Worm (Caenorhabditis elegans) whole organism, young adult: Measurements from ENCODE around the gene mars-1.

Experiments used
- ZK185.1 ChIP-seq: sonication (generic microtip); optimal IDR thresholded peaks from 2 replicates; lab custom pipeline; 2016; ENCODE audit warnings: mild to moderate bottlenecking, missing genetic modification characterization, missing compliant biosample characterization; ENCODE audit not compliant: poor library complexity, severe bottlenecking
- nhr-90 ChIP-seq: sonication (generic microtip); optimal IDR thresholded peaks from 2 replicates; lab custom pipeline; 2016; ENCODE audit warnings: missing genotype, mild to moderate bottlenecking, missing genetic modification characterization, missing compliant biosample characterization

ce11 chrIV:11640915-11641314 is 5.6 kb upstream of the mars-1 start, which contains the start of gene ttr-50:
- TF ChIP-seq nhr-90 (tag; lab: Kevin White, UChicago) (no peak), ZK185.1 (tag; lab: Kevin White, UChicago) (no peak)
